Worm (Caenorhabditis elegans): Measurements from ENCODE around the gene fbxb-47.

DNA sequence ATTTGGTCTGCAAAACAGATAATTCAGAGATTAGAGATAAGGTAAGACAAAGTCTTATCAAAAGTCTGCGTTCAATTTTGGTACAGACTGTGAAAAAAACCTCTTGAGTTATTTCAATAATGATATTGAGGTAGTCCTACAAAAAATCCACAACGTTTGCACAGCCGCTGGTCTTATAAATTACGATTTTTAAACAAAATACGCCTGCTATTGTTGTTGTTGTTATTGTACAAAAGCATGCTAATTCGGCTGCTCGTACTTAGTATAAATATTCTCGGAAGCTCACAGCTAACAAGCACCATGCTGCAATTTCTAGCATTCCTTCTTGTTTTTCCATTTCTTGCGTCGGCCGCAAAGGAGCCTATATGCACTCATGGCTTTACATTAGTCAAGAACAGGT, 40.9 kb upstream of the fbxb-47 start, which contains the start of gene clec-19:
- TF ChIP-seq tbx-2 (tag; optimal IDR thresholded peaks at IDR 0.05) (no peak), ama-1 (optimal IDR thresholded peaks at IDR 0.05) (no peak), zag-1 (tag; optimal IDR thresholded peaks at IDR 0.05) (no peak), lin-13 (GFP tag; optimal IDR thresholded peaks at IDR 0.05) (no peak), lir-3 (tag; optimal IDR thresholded peaks at IDR 0.05; ENCODE audit: poor library complexity) (no peak), ces-1 (GFP tag; optimal IDR thresholded peaks at IDR 0.05) (no peak), pqm-1 (tag; optimal IDR thresholded peaks at IDR 0.05) (no peak), nhr-28 (tag; optimal IDR thresholded peaks at IDR 0.05) (no peak), fkh-4 (tag; optimal IDR thresholded peaks at IDR 0.05; ENCODE audit: borderline replicate concordance) (no peak), dpl-1 (GFP tag; optimal IDR thresholded peaks at IDR 0.05) (no peak)

All from whole organism, L1 larva.